Worm (Caenorhabditis elegans) whole organism, mixed stage, embryonic: ENCODE data around the gene C05E4.12.
A peak's percentile ranks its signal among the peaks of the same experiment; 100 is the strongest.

Experiments used
- elt-1 ChIP-seq: sonication (generic microtip); optimal IDR thresholded peaks from 2 replicates; lab custom pipeline; 2017; ENCODE audit warnings: missing genetic modification characterization, mild to moderate bottlenecking, missing compliant biosample characterization, antibody characterized with exemption, moderate library complexity, borderline replicate concordance; ENCODE audit not compliant: insufficient read depth
- elt-3 ChIP-seq: fragments of 150-350 bp; optimal IDR thresholded peaks from 2 replicates; lab custom pipeline; 2014; ENCODE audit warnings: missing biosample characterization, missing genetic modification characterization
- flh-1 ChIP-seq: fragments of 200-800 bp; sonication (Bioruptor generic); optimal IDR thresholded peaks from 2 replicates; lab custom pipeline; 2018; ENCODE audit warnings: mild to moderate bottlenecking, missing genetic modification characterization, moderate library complexity, missing compliant biosample characterization
- hlh-1 ChIP-seq: fragments of 150-350 bp; optimal IDR thresholded peaks from 2 replicates; lab custom pipeline; 2014; ENCODE audit warnings: missing biosample characterization, missing genetic modification reagents, missing genetic modification characterization
- lsy-2 ChIP-seq: fragments of 150-350 bp; optimal IDR thresholded peaks from 2 replicates; lab custom pipeline; 2014; ENCODE audit warnings: missing biosample characterization, missing genetic modification characterization
- mab-5 ChIP-seq: fragments of 150-350 bp; optimal IDR thresholded peaks from 2 replicates; lab custom pipeline; 2014; ENCODE audit warnings: missing biosample characterization, missing genetic modification characterization
- nhr-12 ChIP-seq: fragments of 150-350 bp; optimal IDR thresholded peaks from 2 replicates; lab custom pipeline; 2014; ENCODE audit warnings: missing biosample characterization, missing genetic modification characterization
- nhr-237 ChIP-seq: fragments of 150-350 bp; optimal IDR thresholded peaks from 2 replicates; lab custom pipeline; 2014; ENCODE audit warnings: missing biosample characterization, missing genetic modification characterization
- nhr-28 ChIP-seq: fragments of 150-350 bp; optimal IDR thresholded peaks from 2 replicates; lab custom pipeline; 2014; ENCODE audit warnings: missing biosample characterization, missing genetic modification characterization
- nhr-76 ChIP-seq: sonication (generic microtip); optimal IDR thresholded peaks from 2 replicates; lab custom pipeline; 2017; ENCODE audit warnings: missing biosample characterization, missing genetic modification characterization
- pha-4 ChIP-seq: fragments of 150-350 bp; optimal IDR thresholded peaks from 2 replicates; lab custom pipeline; 2018; ENCODE audit warnings: missing biosample characterization, missing genetic modification reagents, missing genetic modification characterization
- unc-62 ChIP-seq: fragments of 150-350 bp; optimal IDR thresholded peaks from 2 replicates; lab custom pipeline; 2014; ENCODE audit warnings: missing biosample characterization, missing genetic modification reagents, missing genetic modification characterization
- zip-8 ChIP-seq: fragments of 150-350 bp; optimal IDR thresholded peaks from 2 replicates; lab custom pipeline; 2014; ENCODE audit warnings: missing biosample characterization, missing genetic modification characterization
- ztf-11 ChIP-seq: fragments of 150-350 bp; optimal IDR thresholded peaks from 2 replicates; lab custom pipeline; 2014; ENCODE audit warnings: missing biosample characterization, missing genetic modification characterization

ce11 chrV:777285-777684 is 15.5 kb upstream of the C05E4.12 start, which contains the start of gene R09E12.9:
- no peak for TF ChIP-seq zip-8
- TF ChIP-seq nhr-237: no peak
- TF ChIP-seq elt-3 (tag; lab: Kevin White, UChicago): no peak
- TF ChIP-seq nhr-12: no peak
- no peak for TF ChIP-seq flh-1 (GFP tag; lab: Kevin White, UChicago)
- TF ChIP-seq nhr-76 (tag; lab: Kevin White, UChicago): no peak
- no peak for TF ChIP-seq ztf-11 (tag; lab: Kevin White, UChicago)
- TF ChIP-seq unc-62: no peak
- TF ChIP-seq pha-4 (tag; lab: Kevin White, UChicago): no peak
- TF ChIP-seq elt-1 (tag; lab: Kevin White, UChicago): no peak
- TF ChIP-seq lsy-2 (tag; lab: Kevin White, UChicago): no peak
- TF ChIP-seq mab-5 (tag; lab: Kevin White, UChicago): no peak
- TF ChIP-seq nhr-28 (tag; lab: Kevin White, UChicago): peak; percentile 83
- no peak for TF ChIP-seq hlh-1
